Fruit fly (Drosophila melanogaster): ENCODE measurements around the gene CG10616.

DNA sequence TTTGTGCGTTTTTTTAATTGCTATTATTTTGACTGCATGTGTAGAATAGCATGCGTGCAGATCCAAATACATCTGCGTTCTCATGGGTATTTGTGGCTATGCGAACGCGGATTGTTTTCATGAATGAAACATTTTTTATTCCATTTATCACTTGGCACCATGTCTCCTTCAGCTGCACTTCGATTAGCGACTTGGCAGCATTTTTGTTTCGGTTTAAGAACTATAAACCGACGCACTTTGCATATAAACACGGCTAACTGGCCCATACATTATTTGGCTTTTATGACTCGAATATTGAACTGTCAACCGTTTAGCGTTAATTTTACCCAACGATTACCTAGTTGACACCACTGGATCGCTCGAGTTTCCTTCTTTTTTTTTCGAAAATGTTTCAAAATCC lies 12.9 kb downstream of the CG10616 start:
- TF ChIP-seq CG8159 (tag; optimal IDR thresholded peaks at IDR 0.05) (no peak), Pif1A (GFP tag; optimal IDR thresholded peaks at IDR 0.05) (no peak), CG14655 (GFP tag; optimal IDR thresholded peaks at IDR 0.05) (no peak), rn (GFP tag; IDR thresholded peaks at IDR 0.05) (no peak), fd96Ca (GFP tag; IDR thresholded peaks at IDR 0.05) (no peak), CG15710 (tag; optimal IDR thresholded peaks at IDR 0.05) (no peak), Snoo (tag; optimal IDR thresholded peaks at IDR 0.05) (no peak), CG4496 (GFP tag; IDR thresholded peaks at IDR 0.05) (0 out of 3 replicates have a peak, but pooled peaks have one; percentile 38), CG9948 (tag; optimal IDR thresholded peaks at IDR 0.05) (no peak), CG10348 (GFP tag; IDR thresholded peaks at IDR 0.05) (no peak)
